Worm (Caenorhabditis elegans) whole organism, early embryonic: ENCODE results near the gene moc-1.

Experiments
- B0310.2 ChIP-seq: sonication (generic microtip); optimal IDR thresholded peaks from 2 replicates; lab custom pipeline; 2016; ENCODE audit warnings: mild to moderate bottlenecking, missing genetic modification characterization, missing compliant biosample characterization
- F13C5.2 ChIP-seq: sonication (generic microtip); optimal IDR thresholded peaks from 2 replicates; lab custom pipeline; 2017; ENCODE audit warnings: mild to moderate bottlenecking, missing genetic modification characterization, inconsistent platforms, missing compliant biosample characterization
- aly-1 ChIP-seq: sonication (generic microtip); optimal IDR thresholded peaks from 2 replicates; lab custom pipeline; 2016; ENCODE audit warnings: missing genetic modification characterization, missing compliant biosample characterization
- ama-1 ChIP-seq: fragments of 150-350 bp; optimal IDR thresholded peaks from 2 replicates; lab custom pipeline; 2014
- ceh-13 ChIP-seq: fragments of 200-800 bp; sonication (Bioruptor generic); optimal IDR thresholded peaks from 2 replicates; lab custom pipeline; 2018; ENCODE audit warnings: mild to moderate bottlenecking, missing genetic modification characterization, missing compliant biosample characterization
- ceh-36 ChIP-seq: sonication (generic microtip); optimal IDR thresholded peaks from 2 replicates; lab custom pipeline; 2016; ENCODE audit warnings: missing genetic modification characterization, inconsistent platforms, missing compliant biosample characterization
- ets-7 ChIP-seq: sonication (generic microtip); optimal IDR thresholded peaks from 2 replicates; lab custom pipeline; 2016; ENCODE audit warnings: missing genotype, missing genetic modification characterization, missing compliant biosample characterization
- flt-1 ChIP-seq: fragments of 200-800 bp; sonication (Bioruptor generic); IDR thresholded peaks from 2 replicates; pipeline ENCODE4 v1.3.6; 2022; ENCODE audit warnings: missing genetic modification characterization, missing compliant biosample characterization
- hmbx-1 ChIP-seq: sonication (generic microtip); optimal IDR thresholded peaks from 2 replicates; lab custom pipeline; 2016; ENCODE audit warnings: mild to moderate bottlenecking, missing genetic modification characterization, missing compliant biosample characterization
- hmg-4 ChIP-seq: fragments of 200-800 bp; sonication (Bioruptor generic); optimal IDR thresholded peaks from 2 replicates; lab custom pipeline; 2018; ENCODE audit warnings: mild to moderate bottlenecking, missing genetic modification characterization, missing compliant biosample characterization
- hnd-1 ChIP-seq: sonication (generic microtip); optimal IDR thresholded peaks from 2 replicates; lab custom pipeline; 2016; ENCODE audit warnings: missing genetic modification characterization, missing compliant biosample characterization
- pes-1 ChIP-seq: fragments of 200-800 bp; sonication (Bioruptor generic); IDR thresholded peaks from 2 replicates; pipeline ENCODE4 v1.3.6; 2022; ENCODE audit warnings: missing genetic modification reagents, missing genetic modification characterization, missing compliant biosample characterization
- scrt-1 ChIP-seq: fragments of 200-800 bp; sonication (Bioruptor generic); IDR thresholded peaks from 2 replicates; pipeline ENCODE4 v1.3.6; 2022; ENCODE audit warnings: missing genetic modification characterization, missing compliant biosample characterization
- sea-1 ChIP-seq: fragments of 200-800 bp; sonication (Bioruptor generic); conservative IDR thresholded peaks from 2 replicates; pipeline ENCODE4 v1.3.6; 2022; ENCODE audit warnings: missing genetic modification characterization, missing compliant biosample characterization
- tbx-11 ChIP-seq: fragments of 200-800 bp; sonication (Bioruptor generic); IDR thresholded peaks from 2 replicates; pipeline ENCODE4 v1.3.6; 2022; ENCODE audit warnings: missing genetic modification characterization, missing compliant biosample characterization
- tbx-37 ChIP-seq: fragments of 200-800 bp; sonication (Bioruptor generic); conservative IDR thresholded peaks from 2 replicates; pipeline ENCODE4 v1.3.6; 2022; ENCODE audit warnings: missing genetic modification reagents, missing genetic modification characterization, missing compliant biosample characterization
- tra-4 ChIP-seq: sonication (generic microtip); optimal IDR thresholded peaks from 2 replicates; lab custom pipeline; 2017; ENCODE audit warnings: missing genetic modification characterization, missing compliant biosample characterization

moc-1 gene

DNA sequence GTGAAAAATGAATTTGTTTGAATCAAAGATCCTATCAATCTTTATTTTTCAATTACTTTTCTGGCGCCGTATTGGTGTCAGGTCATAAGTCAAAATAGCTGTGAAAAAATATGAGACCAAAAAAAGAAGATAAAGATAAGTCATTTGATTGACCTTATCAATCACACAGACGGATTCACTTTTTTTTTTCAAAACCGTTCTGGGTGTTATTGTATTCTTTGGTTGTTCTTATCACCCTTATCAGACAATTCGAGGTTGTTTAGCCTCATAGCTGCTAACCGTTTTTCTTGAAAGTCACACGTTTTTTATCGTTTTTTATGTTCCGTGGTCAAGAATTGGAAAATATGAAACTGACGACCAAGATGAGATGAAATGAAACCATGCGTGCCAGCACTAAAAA lies 30.1 kb upstream of the moc-1 start:
- TF ChIP-seq hnd-1 (tag; lab: Kevin White, UChicago) = no peak

ce11 chrX:10167005-10167404 lies 28.6 kb upstream of the moc-1 start, which contains the start of gene rnp-9:
Gene rnp-9 (plus strand): TSS chrX:10167305.
- TF ChIP-seq flt-1 (GFP tag; lab: Robert Waterston, UW) = no peak
- no peak for TF ChIP-seq pes-1 (GFP tag; lab: Robert Waterston, UW)
- no peak for TF ChIP-seq sea-1 (GFP tag; lab: Robert Waterston, UW)
- TF ChIP-seq B0310.2 = no peak
- TF ChIP-seq tra-4 (tag; lab: Kevin White, UChicago) = no peak

- TF ChIP-seq scrt-1 (GFP tag; lab: Robert Waterston, UW) = no peak
- TF ChIP-seq ceh-36 (tag; lab: Kevin White, UChicago) = no peak
- no peak for TF ChIP-seq tra-4 (tag; lab: Kevin White, UChicago)
- TF ChIP-seq ama-1 (lab: Kevin White, UChicago) = no peak
- TF ChIP-seq F13C5.2 (tag; lab: Kevin White, UChicago) = no peak
- TF ChIP-seq flt-1 (GFP tag; lab: Robert Waterston, UW) = no peak
- TF ChIP-seq pes-1 (GFP tag; lab: Robert Waterston, UW) = no peak
- TF ChIP-seq aly-1 (tag; lab: Kevin White, UChicago) = no peak
- TF ChIP-seq tbx-11 (GFP tag; lab: Robert Waterston, UW) = no peak
Observed at ce11 chrX:10163212-10163611, 24.8 kb upstream of the moc-1 start.

DNA sequence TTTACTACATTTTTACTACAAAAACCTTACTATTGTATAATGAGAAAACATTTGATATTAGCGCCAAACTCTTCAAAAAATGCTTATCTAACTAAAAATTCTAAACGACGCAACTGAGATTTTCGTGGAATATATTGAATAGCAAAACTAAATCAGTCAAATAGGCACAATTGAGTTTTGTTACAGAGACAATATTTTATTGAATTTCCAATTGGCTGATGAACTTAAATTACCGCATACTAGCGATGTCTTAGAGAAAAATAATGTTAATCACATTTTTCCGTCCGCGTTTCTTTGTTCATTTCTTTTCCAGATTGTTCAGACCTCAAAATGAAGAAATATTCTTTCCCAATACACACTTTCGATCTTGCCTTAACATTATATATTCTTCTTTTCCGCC lies 24.1 kb upstream of the moc-1 start:
- no peak for TF ChIP-seq scrt-1 (GFP tag; lab: Robert Waterston, UW)
- TF ChIP-seq hmbx-1 (tag; lab: Kevin White, UChicago) = no peak
- no peak for TF ChIP-seq B0310.2
- TF ChIP-seq tbx-37 = no peak
- TF ChIP-seq ama-1 (lab: Kevin White, UChicago) = no peak
- TF ChIP-seq pes-1 (GFP tag; lab: Robert Waterston, UW) = no peak
- no peak for TF ChIP-seq ets-7
- no peak for TF ChIP-seq ceh-36 (tag; lab: Kevin White, UChicago)
- TF ChIP-seq aly-1 (tag; lab: Kevin White, UChicago) = no peak
- no peak for TF ChIP-seq sea-1 (GFP tag; lab: Robert Waterston, UW)
- TF ChIP-seq ceh-13 (GFP tag; lab: Kevin White, UChicago) = no peak
- TF ChIP-seq flt-1 (GFP tag; lab: Robert Waterston, UW) = no peak
- TF ChIP-seq hmg-4 (GFP tag; lab: Kevin White, UChicago) = no peak
- TF ChIP-seq tra-4 (tag; lab: Kevin White, UChicago) = no peak
- TF ChIP-seq tbx-11 (GFP tag; lab: Robert Waterston, UW) = no peak
- TF ChIP-seq F13C5.2 (tag; lab: Kevin White, UChicago) = no peak
- TF ChIP-seq hnd-1 (tag; lab: Kevin White, UChicago) = no peak

- TF ChIP-seq tbx-37 = no peak
- no peak for TF ChIP-seq B0310.2
- no peak for TF ChIP-seq hmbx-1 (tag; lab: Kevin White, UChicago)
- no peak for TF ChIP-seq hnd-1 (tag; lab: Kevin White, UChicago)
- TF ChIP-seq ama-1 (lab: Kevin White, UChicago) = no peak
- no peak for TF ChIP-seq ets-7
- TF ChIP-seq scrt-1 (GFP tag; lab: Robert Waterston, UW) = no peak
- no peak for TF ChIP-seq sea-1 (GFP tag; lab: Robert Waterston, UW)
- TF ChIP-seq ceh-36 (tag; lab: Kevin White, UChicago) = no peak
- no peak for TF ChIP-seq F13C5.2 (tag; lab: Kevin White, UChicago)
- TF ChIP-seq tra-4 (tag; lab: Kevin White, UChicago) = no peak
- no peak for TF ChIP-seq hmg-4 (GFP tag; lab: Kevin White, UChicago)
- no peak for TF ChIP-seq aly-1 (tag; lab: Kevin White, UChicago)
- TF ChIP-seq flt-1 (GFP tag; lab: Robert Waterston, UW) = no peak
- TF ChIP-seq tbx-11 (GFP tag; lab: Robert Waterston, UW) = no peak
- no peak for TF ChIP-seq ceh-13 (GFP tag; lab: Kevin White, UChicago)
- no peak for TF ChIP-seq pes-1 (GFP tag; lab: Robert Waterston, UW)
Observed at ce11 chrX:10160097-10160677, 21.8 kb upstream of the moc-1 start, which contains the start of gene F09B9.4. Gene F09B9.4 (plus strand): TSS chrX:10160627.

DNA sequence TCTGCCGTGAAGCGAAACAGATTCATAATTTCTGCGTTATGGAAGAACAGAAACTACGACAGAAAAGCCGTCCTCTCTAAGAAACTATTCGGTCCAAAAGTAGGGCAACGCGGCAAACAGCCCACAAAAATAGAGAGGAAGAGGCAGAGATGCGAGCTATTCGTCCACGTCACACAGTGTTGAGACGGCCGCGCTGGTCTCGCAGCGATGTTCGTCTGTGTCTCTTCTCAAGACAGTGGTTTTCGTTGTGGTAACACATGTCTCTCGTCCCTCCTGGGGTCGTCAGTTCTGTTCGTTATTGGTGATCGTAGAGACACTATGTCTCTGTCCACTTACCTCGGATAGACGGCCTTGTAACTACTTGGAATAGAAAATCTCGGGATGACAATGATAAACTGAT lies 20.3 kb upstream of the moc-1 start, which contains the start of gene erd-2.1:
TSS of gene erd-2.1 (minus strand) at position 114 of the 400 bp plus-strand sequence.
- TF ChIP-seq ets-7 (no peak), hmg-4 (GFP tag; lab: Kevin White, UChicago) (peak; percentile 59)

- TF ChIP-seq flt-1 (GFP tag; lab: Robert Waterston, UW) (no peak), ceh-36 (tag; lab: Kevin White, UChicago) (no peak), tra-4 (tag; lab: Kevin White, UChicago) (no peak), pes-1 (GFP tag; lab: Robert Waterston, UW) (no peak), tbx-11 (GFP tag; lab: Robert Waterston, UW) (no peak), aly-1 (tag; lab: Kevin White, UChicago) (no peak), scrt-1 (GFP tag; lab: Robert Waterston, UW) (no peak)
Observed at ce11 chrX:10155127-10155526, 16.7 kb upstream of the moc-1 start.

DNA sequence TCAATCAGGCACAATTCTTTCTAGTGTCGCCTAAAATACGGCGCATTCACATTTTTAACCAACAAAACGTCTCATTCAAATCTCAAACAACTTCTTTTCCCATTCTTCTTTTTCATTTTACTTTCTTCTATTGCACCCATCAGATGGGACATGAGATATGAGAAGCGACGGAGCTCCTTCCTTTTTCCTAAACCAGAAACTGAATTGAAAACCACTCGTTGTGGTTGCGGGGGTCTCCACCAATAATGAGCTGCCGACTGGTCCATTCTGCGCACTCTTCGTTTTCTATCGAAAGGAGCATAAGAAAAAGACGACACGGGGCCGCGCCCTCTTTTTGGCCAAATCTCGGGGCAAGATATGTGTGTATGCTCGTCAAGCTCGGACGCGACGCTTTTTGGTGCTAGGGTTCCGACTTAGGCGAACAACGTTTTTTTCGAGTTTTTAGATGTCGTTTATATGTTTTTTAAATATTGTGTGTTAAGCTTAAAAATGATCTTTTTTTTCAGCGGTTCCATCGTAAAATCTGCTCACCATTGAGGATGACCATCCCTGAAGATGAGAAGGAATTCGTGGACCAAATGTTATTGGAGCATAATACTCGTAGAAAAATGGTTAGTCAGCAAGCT lies 16.0 kb upstream of the moc-1 start, which contains the start of gene F09B9.5:
TSS of gene F09B9.5 (plus strand) at position 501 of the 626 bp plus-strand sequence.
- TF ChIP-seq ceh-36 (tag; lab: Kevin White, UChicago) = no peak
- TF ChIP-seq pes-1 (GFP tag; lab: Robert Waterston, UW) = 0 out of 2 replicates have a peak, but pooled peaks have one; percentile 44
- TF ChIP-seq hmbx-1 (tag; lab: Kevin White, UChicago) = no peak
